Fruit fly (Drosophila melanogaster): ENCODE results near the gene CG17261.

Gene CG17261

DNA sequence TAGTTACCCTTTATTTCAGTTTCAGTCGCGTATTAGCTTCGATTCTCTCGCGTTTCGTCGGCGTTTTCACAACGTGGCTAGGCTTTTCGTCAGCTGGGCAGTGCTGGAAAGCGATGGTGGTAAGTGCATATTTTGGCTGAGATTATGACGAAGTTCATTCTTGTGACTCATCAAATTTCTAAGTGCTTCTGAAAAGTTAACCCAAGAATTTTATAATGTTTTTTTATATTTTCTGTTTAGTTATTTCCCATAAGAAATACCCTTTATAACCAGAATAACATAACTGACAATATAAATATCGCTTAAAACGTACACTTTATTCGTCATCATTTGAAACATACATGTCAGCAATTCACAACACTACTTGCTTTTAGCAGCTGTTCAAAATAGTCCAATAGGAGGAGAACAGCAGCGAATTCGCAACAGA lies 5.2 kb upstream of the CG17261 start, which contains the start of the genes CG17260 and SerRS (continued):
- TF ChIP-seq CG10321 (GFP tag; IDR thresholded peaks at IDR 0.05) (0 out of 2 replicates have a peak, but pooled peaks have one; percentile 33), D19A (tag; optimal IDR thresholded peaks at IDR 0.05) (no peak), CG8478 (optimal IDR thresholded peaks at IDR 0.05) (no peak), CG7556 (GFP tag; optimal IDR thresholded peaks at IDR 0.05) (peak; percentile 91), luna (GFP tag; optimal IDR thresholded peaks at IDR 0.05) (peak; percentile 79), fru (optimal IDR thresholded peaks at IDR 0.05) (no peak), ewg (GFP tag; optimal IDR thresholded peaks at IDR 0.05) (peak; percentile 80), sug (tag; optimal IDR thresholded peaks at IDR 0.05) (peak; percentile 92), CG4424 (GFP tag; optimal IDR thresholded peaks at IDR 0.05) (peak; percentile 95), z (GFP tag; IDR thresholded peaks at IDR 0.05) (no peak), rib (GFP tag; IDR thresholded peaks at IDR 0.05) (peak; percentile 88), sens (GFP tag) (peak; percentile 98), sisA (GFP tag; IDR thresholded peaks at IDR 0.05) (peak; percentile 94), gro (GFP tag; optimal IDR thresholded peaks at IDR 0.05) (peak; percentile 92), CG10462 (GFP tag; optimal IDR thresholded peaks at IDR 0.05) (peak; percentile 85), ttk (GFP tag; IDR thresholded peaks at IDR 0.05) (peak; percentile 92), CG17385 (GFP tag; optimal IDR thresholded peaks at IDR 0.05) (peak; percentile 85), Jarid2 (GFP tag; optimal IDR thresholded peaks at IDR 0.05) (peak; percentile 61), kay (GFP tag; optimal IDR thresholded peaks at IDR 0.05) (peak; percentile 95), CG8359 (GFP tag; optimal IDR thresholded peaks at IDR 0.05; ENCODE audit: borderline replicate concordance) (peak; percentile 74), HLHmδ (GFP tag; optimal IDR thresholded peaks at IDR 0.05) (no peak), CG11398 (GFP tag; optimal IDR thresholded peaks at IDR 0.05) (peak; percentile 82), CG17328 (GFP tag; IDR thresholded peaks at IDR 0.05) (peak; percentile 81), Ets65A (GFP tag) (peak; percentile 100), pho (GFP tag; optimal IDR thresholded peaks at IDR 0.05) (peak; percentile 96), CG8924 (tag; optimal IDR thresholded peaks at IDR 0.05) (peak; percentile 90), org-1 (GFP tag; optimal IDR thresholded peaks at IDR 0.05) (peak; percentile 84), sr (GFP tag; IDR thresholded peaks at IDR 0.05) (no peak), CG31388 (GFP tag; optimal IDR thresholded peaks at IDR 0.05) (peak; percentile 80), Six4 (GFP tag; optimal IDR thresholded peaks at IDR 0.05) (peak; percentile 88), Sry-δ (GFP tag; optimal IDR thresholded peaks at IDR 0.05) (peak; percentile 66), kah (GFP tag; optimal IDR thresholded peaks at IDR 0.05) (peak; percentile 69), zfh1 (GFP tag; IDR thresholded peaks at IDR 0.05) (peak; percentile 91), CG18476 (GFP tag; optimal IDR thresholded peaks at IDR 0.05) (peak; percentile 94), CG15601 (tag; optimal IDR thresholded peaks at IDR 0.05) (peak; percentile 87), CG2199 (GFP tag; IDR thresholded peaks at IDR 0.05) (0 out of 3 replicates have a peak, but pooled peaks have one; percentile 57), CG6791 (GFP tag; IDR thresholded peaks at IDR 0.05; ENCODE audit: partially characterized antibody) (no peak), CG2889 (GFP tag; IDR thresholded peaks at IDR 0.05) (peak; percentile 86), Usf (GFP tag; optimal IDR thresholded peaks at IDR 0.05) (peak; percentile 64), CG8089 (GFP tag; optimal IDR thresholded peaks at IDR 0.05) (peak; percentile 83), ERR (GFP tag; optimal IDR thresholded peaks at IDR 0.05) (peak; percentile 84), CG17612 (GFP tag; IDR thresholded peaks at IDR 0.05) (peak; percentile 78), CG10979 (tag; optimal IDR thresholded peaks at IDR 0.05) (peak; percentile 87), dm (GFP tag; optimal IDR thresholded peaks at IDR 0.05) (peak; percentile 94), Nf-YB (GFP tag; optimal IDR thresholded peaks at IDR 0.05) (peak; percentile 70), chinmo (GFP tag; IDR thresholded peaks at IDR 0.05; ENCODE audit: partially characterized antibody) (0 out of 4 replicates have a peak, but pooled peaks have one; percentile 26), jing (GFP tag; optimal IDR thresholded peaks at IDR 0.05) (peak; percentile 70), CG10147 (GFP tag; optimal IDR thresholded peaks at IDR 0.05) (peak; percentile 90), nerfin-1 (tag; optimal IDR thresholded peaks at IDR 0.05) (peak; percentile 87), br (optimal IDR thresholded peaks at IDR 0.05) (no peak), Ptx1 (GFP tag; IDR thresholded peaks at IDR 0.05) (peak; percentile 97), CG12219 (GFP tag; optimal IDR thresholded peaks at IDR 0.05) (peak; percentile 67), CG7839 (tag; optimal IDR thresholded peaks at IDR 0.05) (peak; percentile 94)
